Fruit fly (Drosophila melanogaster): ENCODE data around the gene mud.
A peak's percentile ranks its signal among the peaks of the same experiment; 100 is the strongest.

Gene mud

DNA sequence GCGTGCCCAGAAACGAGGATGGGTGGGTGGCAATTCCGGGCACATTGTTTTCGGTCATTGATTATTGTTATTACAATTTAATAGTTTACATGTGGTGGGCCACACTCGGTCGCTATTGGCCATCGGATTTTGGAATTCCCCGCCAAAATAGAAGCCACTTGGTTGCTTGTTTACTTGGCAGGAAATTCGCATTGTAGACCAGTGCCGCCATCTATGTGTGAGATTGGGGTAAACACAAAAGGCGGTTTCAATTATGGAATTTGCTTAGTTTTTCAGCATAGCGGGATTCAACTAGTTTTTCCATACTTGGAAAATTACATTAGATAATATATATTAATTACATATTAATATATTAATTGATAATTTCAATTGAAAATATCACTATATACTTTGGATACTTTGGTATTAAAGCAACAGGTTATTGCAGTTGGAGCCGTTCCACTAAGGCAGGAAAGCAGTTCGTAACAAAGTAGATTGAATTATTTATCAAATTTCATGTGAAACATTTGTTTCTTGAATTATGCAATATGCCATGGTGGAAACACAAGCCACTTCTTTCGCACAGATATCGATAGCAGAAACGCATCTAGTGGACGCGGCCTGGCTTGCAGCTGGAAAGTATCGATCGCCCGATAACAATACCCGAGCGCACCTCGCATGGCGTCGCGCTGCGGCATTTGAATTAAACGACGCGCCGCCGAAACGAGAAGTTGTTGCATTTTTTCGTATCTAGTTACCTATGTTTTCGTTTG is at the start of gene mud (continued):
- no peak for TF ChIP-seq H15 (GFP tag; IDR thresholded peaks at IDR 0.05)
- no peak for TF ChIP-seq CG6765 (GFP tag; optimal IDR thresholded peaks at IDR 0.05)
- no peak for TF ChIP-seq HHEX (GFP tag; optimal IDR thresholded peaks at IDR 0.05)
- no peak for TF ChIP-seq CG4328 (GFP tag; optimal IDR thresholded peaks at IDR 0.05)
- no peak for TF ChIP-seq Rx (GFP tag; IDR thresholded peaks at IDR 0.05)
- TF ChIP-seq CG2889 (GFP tag; IDR thresholded peaks at IDR 0.05), result no peak
- no peak for TF ChIP-seq CG14667 (GFP tag; IDR thresholded peaks at IDR 0.05)
- TF ChIP-seq Dref (GFP tag; IDR thresholded peaks at IDR 0.05), result peak; percentile 92
- no peak for TF ChIP-seq CG17385 (GFP tag; optimal IDR thresholded peaks at IDR 0.05)
- no peak for TF ChIP-seq fd96Cb (tag; optimal IDR thresholded peaks at IDR 0.05)
- TF ChIP-seq D19A (tag; optimal IDR thresholded peaks at IDR 0.05), result no peak
- peak; percentile 40 for TF ChIP-seq stwl (tag; optimal IDR thresholded peaks at IDR 0.05)
- peak; percentile 4 for TF ChIP-seq ATbp (GFP tag; optimal IDR thresholded peaks at IDR 0.05)
- TF ChIP-seq ro (GFP tag; IDR thresholded peaks at IDR 0.05), result no peak
- no peak for TF ChIP-seq ab (GFP tag; optimal IDR thresholded peaks at IDR 0.05)
- no peak for TF ChIP-seq CG33213 (GFP tag; optimal IDR thresholded peaks at IDR 0.05)
- no peak for TF ChIP-seq h (optimal IDR thresholded peaks at IDR 0.05)
- peak; percentile 6 for TF ChIP-seq tin (GFP tag; optimal IDR thresholded peaks at IDR 0.05)
- no peak for TF ChIP-seq CG3847 (GFP tag; IDR thresholded peaks at IDR 0.05)
- peak; percentile 5 for TF ChIP-seq ewg (GFP tag; optimal IDR thresholded peaks at IDR 0.05)
- TF ChIP-seq YL-1 (GFP tag; optimal IDR thresholded peaks at IDR 0.05), result no peak
- peak; percentile 54 for TF ChIP-seq unc-4 (GFP tag; IDR thresholded peaks at IDR 0.05; ENCODE audit: partially characterized antibody)
- peak; percentile 54 for TF ChIP-seq wek (GFP tag; optimal IDR thresholded peaks at IDR 0.05)
- TF ChIP-seq CG9932 (GFP tag; IDR thresholded peaks at IDR 0.05), result peak; percentile 43; the same call in 1 of the 2 replicates
- peak; percentile 14 for TF ChIP-seq Oli (tag; optimal IDR thresholded peaks at IDR 0.05)
- no peak for TF ChIP-seq CG12104 (GFP tag; optimal IDR thresholded peaks at IDR 0.05)
- no peak for TF ChIP-seq Antp (GFP tag; optimal IDR thresholded peaks at IDR 0.05)
- TF ChIP-seq CG12942 (GFP tag; optimal IDR thresholded peaks at IDR 0.05), result peak; percentile 3
- peak; percentile 4 for TF ChIP-seq lab (GFP tag; optimal IDR thresholded peaks at IDR 0.05)
- no peak for TF ChIP-seq hkb (optimal IDR thresholded peaks at IDR 0.05)
- TF ChIP-seq hkb (GFP tag; IDR thresholded peaks at IDR 0.05), result no peak
- no peak for TF ChIP-seq CG11247 (GFP tag; IDR thresholded peaks at IDR 0.05)
- TF ChIP-seq HmgZ (tag; optimal IDR thresholded peaks at IDR 0.05), result peak; percentile 10
- TF ChIP-seq cwo (GFP tag; optimal IDR thresholded peaks at IDR 0.05), result no peak
- no peak for TF ChIP-seq CG31224 (GFP tag; IDR thresholded peaks at IDR 0.05)
- TF ChIP-seq Ssrp (tag; optimal IDR thresholded peaks at IDR 0.05), result peak; percentile 16
- no peak for TF ChIP-seq bigmax (GFP tag; optimal IDR thresholded peaks at IDR 0.05)
- TF ChIP-seq trem (tag; optimal IDR thresholded peaks at IDR 0.05), result peak; percentile 66
- TF ChIP-seq Drgx (GFP tag; IDR thresholded peaks at IDR 0.05), result no peak
- no peak for TF ChIP-seq nau (GFP tag; optimal IDR thresholded peaks at IDR 0.05)
- TF ChIP-seq CG11695 (GFP tag; IDR thresholded peaks at IDR 0.05), result no peak
- TF ChIP-seq klu (GFP tag; IDR thresholded peaks at IDR 0.05), result no peak
- TF ChIP-seq grau (tag; optimal IDR thresholded peaks at IDR 0.05), result peak; percentile 43
- TF ChIP-seq Six4 (GFP tag; optimal IDR thresholded peaks at IDR 0.05), result no peak
- peak; percentile 10 for TF ChIP-seq CG4424 (GFP tag; optimal IDR thresholded peaks at IDR 0.05)
- no peak for TF ChIP-seq kni (GFP tag; optimal IDR thresholded peaks at IDR 0.05)
- no peak for TF ChIP-seq CG4617 (GFP tag; optimal IDR thresholded peaks at IDR 0.05; ENCODE audit: borderline replicate concordance)
- TF ChIP-seq al (GFP tag; IDR thresholded peaks at IDR 0.05), result no peak
- peak; percentile 84 for TF ChIP-seq Bgb (GFP tag; IDR thresholded peaks at IDR 0.05; ENCODE audit: partially characterized antibody)
- TF ChIP-seq bcd (GFP tag; optimal IDR thresholded peaks at IDR 0.05), result peak; percentile 29
- TF ChIP-seq CG17912 (GFP tag; optimal IDR thresholded peaks at IDR 0.05), result no peak

Data from whole organism, embryonic.